Worm (Caenorhabditis elegans) whole organism, young adult: ENCODE measurements around the gene C52B9.19.

Experiments used
- B0261.1 ChIP-seq: sonication (generic microtip); optimal IDR thresholded peaks from 2 replicates; lab custom pipeline; 2016; ENCODE audit warnings: mild to moderate bottlenecking, missing genetic modification characterization, moderate library complexity, missing compliant biosample characterization
- F22D6.2 ChIP-seq: sonication (generic microtip); optimal IDR thresholded peaks from 2 replicates; lab custom pipeline; 2016; ENCODE audit warnings: mild to moderate bottlenecking, missing genetic modification characterization, missing compliant biosample characterization
- F33H1.4 ChIP-seq: fragments of 200-800 bp; sonication (Bioruptor generic); IDR thresholded peaks from 2 replicates; pipeline ENCODE4 v1.3.6; 2022; ENCODE audit warnings: missing genetic modification reagents, missing genetic modification characterization, missing compliant biosample characterization
- F39B2.1 ChIP-seq: fragments of 200-800 bp; sonication (Bioruptor generic); IDR thresholded peaks from 2 replicates; pipeline ENCODE4 v1.3.6; 2022; ENCODE audit warnings: missing genetic modification reagents, missing genetic modification characterization, missing compliant biosample characterization
- F55B11.4 ChIP-seq: sonication (generic microtip); optimal IDR thresholded peaks from 2 replicates; lab custom pipeline; 2016; ENCODE audit warnings: missing compliant biosample characterization, missing genetic modification characterization, borderline replicate concordance; ENCODE audit not compliant: insufficient read depth
- F57C9.4 ChIP-seq: sonication (generic microtip); optimal IDR thresholded peaks from 2 replicates; lab custom pipeline; 2017; ENCODE audit warnings: mild to moderate bottlenecking, missing genetic modification characterization, missing compliant biosample characterization
- K11D2.4 ChIP-seq: fragments of 200-800 bp; sonication (Bioruptor generic); IDR thresholded peaks from 2 replicates; pipeline ENCODE4 v1.3.6; 2022; ENCODE audit warnings: missing genetic modification reagents, missing genetic modification characterization, missing compliant biosample characterization
- K12H6.12 ChIP-seq: fragments of 200-800 bp; sonication (Bioruptor generic); optimal IDR thresholded peaks from 2 replicates; lab custom pipeline; 2018; ENCODE audit warnings: mild to moderate bottlenecking, missing genetic modification characterization, missing compliant biosample characterization
- Y53F4B.3 ChIP-seq: fragments of 200-800 bp; sonication (Bioruptor generic); IDR thresholded peaks from 2 replicates; pipeline ENCODE4 v1.3.6; 2022; ENCODE audit warnings: missing genetic modification reagents, missing genetic modification characterization, missing compliant biosample characterization
- athp-1 ChIP-seq: sonication (generic microtip); optimal IDR thresholded peaks from 2 replicates; lab custom pipeline; 2017; ENCODE audit warnings: mild to moderate bottlenecking, missing genetic modification characterization, missing compliant biosample characterization
- attf-5 ChIP-seq: fragments of 200-800 bp; sonication (Bioruptor generic); optimal IDR thresholded peaks from 2 replicates; lab custom pipeline; 2018; ENCODE audit warnings: mild to moderate bottlenecking, missing genetic modification characterization, missing compliant biosample characterization
- bed-2 ChIP-seq: fragments of 200-800 bp; sonication (Bioruptor generic); IDR thresholded peaks from 2 replicates; pipeline ENCODE4 v1.3.6; 2022; ENCODE audit warnings: missing genetic modification reagents, missing genetic modification characterization, missing compliant biosample characterization
- ccch-3 ChIP-seq: fragments of 200-800 bp; sonication (Bioruptor generic); optimal IDR thresholded peaks from 2 replicates; lab custom pipeline; 2018; ENCODE audit warnings: mild to moderate bottlenecking, missing genetic modification characterization, missing compliant biosample characterization
- cebp-1 ChIP-seq, 2 experiments: fragments of 200-800 bp in 1 of 2; sonication (Bioruptor generic) in 1 of 2; sonication (generic microtip) in 1 of 2; IDR thresholded peaks in 1 of 2; optimal IDR thresholded peaks in 1 of 2; 2 replicates each; pipeline versions ENCODE4 v1.3.6 to Lab custom; 2017 to 2022; ENCODE audit warnings: missing compliant biosample characterization in 2 of 2, missing genetic modification characterization in 2 of 2, mild to moderate bottlenecking in 1 of 2, missing genetic modification reagents in 1 of 2, moderate library complexity in 1 of 2
- ceh-27 ChIP-seq: fragments of 200-800 bp; sonication (Bioruptor generic); optimal IDR thresholded peaks from 2 replicates; lab custom pipeline; 2018; ENCODE audit warnings: mild to moderate bottlenecking, missing genetic modification characterization, moderate library complexity, missing compliant biosample characterization
- ceh-79 ChIP-seq: sonication (generic microtip); optimal IDR thresholded peaks from 2 replicates; lab custom pipeline; 2017; ENCODE audit warnings: mild to moderate bottlenecking, missing genetic modification characterization, missing compliant biosample characterization
- dox-1 ChIP-seq: fragments of 200-800 bp; sonication (Bioruptor generic); IDR thresholded peaks from 2 replicates; pipeline ENCODE4 v1.3.6; 2022; ENCODE audit warnings: missing genetic modification reagents, missing genetic modification characterization, missing compliant biosample characterization
- egrh-3 ChIP-seq: fragments of 200-800 bp; sonication (Bioruptor generic); IDR thresholded peaks from 2 replicates; pipeline ENCODE4 v1.3.6; 2022; ENCODE audit warnings: missing genetic modification reagents, missing genetic modification characterization, missing compliant biosample characterization
- ets-4 ChIP-seq: fragments of 200-800 bp; sonication (Bioruptor generic); optimal IDR thresholded peaks from 2 replicates; lab custom pipeline; 2018; ENCODE audit warnings: mild to moderate bottlenecking, missing genetic modification characterization, missing compliant biosample characterization
- him-1 ChIP-seq: sonication (generic microtip); optimal IDR thresholded peaks from 2 replicates; lab custom pipeline; 2016; ENCODE audit warnings: missing genotype, missing genetic modification reagents, missing genetic modification characterization, missing compliant biosample characterization
- hlh-26 ChIP-seq: fragments of 200-800 bp; sonication (Bioruptor generic); conservative IDR thresholded peaks from 2 replicates; pipeline ENCODE4 v1.3.6; 2022; ENCODE audit warnings: missing genetic modification reagents, missing genetic modification characterization, missing compliant biosample characterization
- hmg-1.2 ChIP-seq: fragments of 200-800 bp; sonication (Bioruptor generic); IDR thresholded peaks from 2 replicates; pipeline ENCODE4 v1.3.6; 2022; ENCODE audit warnings: missing genetic modification reagents, missing genetic modification characterization, missing compliant biosample characterization
- lag-1 ChIP-seq: fragments of 200-800 bp; sonication (Bioruptor generic); IDR thresholded peaks from 2 replicates; pipeline ENCODE4 v1.3.6; 2022; ENCODE audit warnings: missing genetic modification reagents, missing genetic modification characterization, missing compliant biosample characterization
- let-526 ChIP-seq: fragments of 200-800 bp; sonication (Bioruptor generic); IDR thresholded peaks from 2 replicates; pipeline ENCODE4 v1.3.6; 2022; ENCODE audit warnings: missing genetic modification reagents, missing genetic modification characterization, missing compliant biosample characterization
- lin-40 ChIP-seq: sonication (generic microtip); optimal IDR thresholded peaks from 2 replicates; lab custom pipeline; 2016; ENCODE audit warnings: missing genetic modification characterization, mild to moderate bottlenecking, missing compliant biosample characterization, missing genotype, missing genetic modification reagents
- mel-28 ChIP-seq: sonication (generic microtip); optimal IDR thresholded peaks from 2 replicates; lab custom pipeline; 2016; ENCODE audit warnings: borderline replicate concordance, mild to moderate bottlenecking, missing genetic modification characterization, missing compliant biosample characterization
- mxl-1 ChIP-seq: sonication (generic microtip); optimal IDR thresholded peaks from 2 replicates; lab custom pipeline; 2016; ENCODE audit warnings: missing genetic modification characterization, missing compliant biosample characterization
- nfyb-1 ChIP-seq: fragments of 200-800 bp; sonication (Bioruptor generic); IDR thresholded peaks from 2 replicates; pipeline ENCODE4 v1.3.6; 2022; ENCODE audit warnings: missing genetic modification reagents, missing genetic modification characterization, missing compliant biosample characterization
- nhr-80 ChIP-seq: sonication (generic microtip); optimal IDR thresholded peaks from 2 replicates; lab custom pipeline; 2016; ENCODE audit warnings: missing genetic modification characterization, missing compliant biosample characterization
- nhr-90 ChIP-seq: sonication (generic microtip); optimal IDR thresholded peaks from 2 replicates; lab custom pipeline; 2016; ENCODE audit warnings: missing genotype, mild to moderate bottlenecking, missing genetic modification characterization, missing compliant biosample characterization
- pha-4 ChIP-seq: fragments of 150-350 bp; sonication (generic microtip); optimal IDR thresholded peaks from 2 replicates; lab custom pipeline; 2014; ENCODE audit warnings: missing biosample characterization, missing genetic modification reagents, missing genetic modification characterization
- rec-8 ChIP-seq, 2 experiments: sonication (generic microtip); optimal IDR thresholded peaks; 2 replicates each; lab custom pipeline; 2016; ENCODE audit warnings: mild to moderate bottlenecking in 2 of 2, missing genetic modification characterization in 2 of 2, missing genetic modification reagents in 2 of 2, missing genotype in 2 of 2, missing biosample characterization in 1 of 2, missing compliant biosample characterization in 1 of 2, moderate library complexity in 1 of 2
- snpc-1.3 ChIP-seq: sonication (generic microtip); optimal IDR thresholded peaks from 2 replicates; lab custom pipeline; 2017; ENCODE audit warnings: missing genetic modification characterization, mild to moderate bottlenecking, missing compliant biosample characterization, antibody characterized with exemption, moderate library complexity, missing genotype, missing genetic modification reagents; ENCODE audit not compliant: insufficient read depth
- tbx-9 ChIP-seq: sonication (generic microtip); optimal IDR thresholded peaks from 2 replicates; lab custom pipeline; 2016; ENCODE audit warnings: borderline replicate concordance, missing genetic modification characterization, inconsistent platforms, missing compliant biosample characterization
- tlf-1 ChIP-seq: fragments of 200-800 bp; sonication (Bioruptor generic); optimal IDR thresholded peaks from 2 replicates; lab custom pipeline; 2018; ENCODE audit warnings: mild to moderate bottlenecking, missing genetic modification characterization, missing compliant biosample characterization
- zfh-2 ChIP-seq: fragments of 200-800 bp; sonication (Bioruptor generic); conservative IDR thresholded peaks from 2 replicates; pipeline ENCODE4 v1.3.6; 2022; ENCODE audit warnings: missing genetic modification reagents, missing genetic modification characterization, missing compliant biosample characterization
- ztf-3 ChIP-seq: fragments of 200-800 bp; sonication (Bioruptor generic); optimal IDR thresholded peaks from 2 replicates; lab custom pipeline; 2018; ENCODE audit warnings: mild to moderate bottlenecking, missing genetic modification characterization, missing compliant biosample characterization
- ztf-6 ChIP-seq: fragments of 200-800 bp; sonication (Bioruptor generic); IDR thresholded peaks from 2 replicates; pipeline ENCODE4 v1.3.6; 2022; ENCODE audit warnings: missing genetic modification reagents, missing genetic modification characterization, missing compliant biosample characterization

Gene C52B9.19

DNA sequence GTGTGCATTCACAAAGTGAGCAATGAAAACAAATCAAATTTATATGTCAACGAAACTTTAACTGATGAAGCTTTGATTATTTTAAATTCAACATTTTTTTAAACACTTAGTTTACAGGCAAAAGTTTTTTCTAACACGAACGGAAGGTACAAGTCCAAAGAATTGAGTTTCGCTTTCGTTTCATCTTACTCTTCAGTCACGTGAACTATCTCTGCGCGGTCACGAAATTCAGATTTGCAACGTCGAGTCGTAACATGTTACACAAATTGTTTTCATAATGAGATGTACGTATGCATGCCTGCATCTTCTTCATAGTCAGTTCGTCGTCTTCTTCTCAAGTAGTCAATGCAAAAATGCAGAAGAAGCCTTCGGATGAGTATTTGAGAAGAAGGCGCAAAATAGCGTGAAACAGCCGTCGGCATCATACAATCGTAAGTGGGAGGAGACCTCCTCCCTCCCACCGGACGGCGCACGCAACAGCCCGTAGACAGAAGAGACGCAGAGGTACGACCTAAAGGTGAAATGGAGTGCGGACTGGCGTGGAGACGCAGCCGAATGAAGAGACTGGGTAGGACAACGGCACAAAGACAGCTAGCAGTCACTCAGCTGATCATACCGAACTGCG lies 17.0 kb upstream of the C52B9.19 start, which contains the start of gene coel-1:
Gene coel-1, plus strand, starts transcription at position 381 of the 625 bp plus-strand sequence.
- TF ChIP-seq mel-28 (no peak), nhr-90 (tag; lab: Kevin White, UChicago) (peak; percentile 3), attf-5 (peak; percentile 16), mxl-1 (tag; lab: Kevin White, UChicago) (no peak), bed-2 (GFP tag; lab: Robert Waterston, UW) (0 out of 2 replicates have a peak, but pooled peaks have one; percentile 26), F22D6.2 (tag; lab: Kevin White, UChicago) (peak; percentile 3), nhr-80 (tag; lab: Kevin White, UChicago) (peak; percentile 52), egrh-3 (GFP tag; lab: Robert Waterston, UW) (peak; percentile 77), zfh-2 (GFP tag; lab: Robert Waterston, UW) (peak; percentile 89), athp-1 (no peak), F39B2.1 (GFP tag; lab: Robert Waterston, UW) (no peak), K11D2.4 (GFP tag; lab: Robert Waterston, UW) (peak; percentile 50; the same call in 1 of the 2 replicates), snpc-1.3 (tag; lab: Kevin White, UChicago) (no peak), hmg-1.2 (GFP tag; lab: Robert Waterston, UW) (peak; percentile 64; the same call in 1 of the 2 replicates), ceh-27 (GFP tag; lab: Kevin White, UChicago) (peak; percentile 52), lin-40 (tag; lab: Kevin White, UChicago) (peak; percentile 35), K12H6.12 (tag; lab: Kevin White, UChicago) (no peak), ccch-3 (GFP tag; lab: Kevin White, UChicago) (no peak), cebp-1 (GFP tag; IDR thresholded peaks at IDR 0.05; lab: Robert Waterston, UW) (no peak), cebp-1 (tag; optimal IDR thresholded peaks at IDR 0.05; lab: Kevin White, UChicago) (peak; percentile 60), ceh-79 (tag; lab: Kevin White, UChicago) (no peak)

DNA sequence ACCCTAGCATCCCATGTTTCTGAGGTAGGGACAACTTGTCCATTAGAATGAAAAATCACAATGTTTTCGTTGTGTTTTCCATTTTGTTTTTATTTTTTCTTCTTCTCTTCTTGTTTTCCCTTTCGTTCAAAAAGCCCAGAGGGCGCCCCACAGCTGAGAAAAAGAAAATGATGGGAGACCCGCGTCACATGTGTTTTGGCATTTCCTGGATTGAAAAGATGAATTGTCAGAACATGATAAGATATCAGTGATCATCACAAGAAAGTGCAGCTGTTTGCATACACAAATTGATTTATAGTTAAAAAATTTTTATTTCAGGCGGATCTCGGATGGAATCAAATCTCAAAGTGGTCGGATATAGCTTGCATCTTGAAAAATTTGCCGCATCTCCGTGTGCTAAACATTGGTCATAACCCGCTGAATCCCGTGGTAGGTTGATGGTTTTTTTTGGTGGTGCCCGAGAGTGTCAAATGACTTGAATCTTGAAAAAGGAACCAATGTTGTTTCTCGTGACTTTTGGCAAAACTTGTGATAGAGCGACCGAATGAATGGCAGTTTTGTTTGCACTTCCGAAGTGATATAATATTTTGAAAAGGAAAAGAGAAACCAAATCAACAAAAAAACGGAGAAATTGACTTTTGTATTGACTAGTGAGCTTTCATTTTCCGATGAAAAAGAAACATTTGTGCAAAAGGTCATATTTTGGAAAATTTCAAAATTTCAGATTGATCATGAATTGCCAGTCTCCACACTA lies 16.0 kb upstream of the C52B9.19 start:
- TF ChIP-seq cebp-1 (GFP tag; IDR thresholded peaks at IDR 0.05; lab: Robert Waterston, UW) (no peak), cebp-1 (tag; optimal IDR thresholded peaks at IDR 0.05; lab: Kevin White, UChicago) (peak; percentile 47), K11D2.4 (GFP tag; lab: Robert Waterston, UW) (0 out of 2 replicates have a peak, but pooled peaks have one; percentile 36), lag-1 (GFP tag; lab: Robert Waterston, UW) (no peak), attf-5 (peak; percentile 21), let-526 (GFP tag; lab: Robert Waterston, UW) (0 out of 2 replicates have a peak, but pooled peaks have one; percentile 29), B0261.1 (no peak), pha-4 (tag; lab: Kevin White, UChicago) (peak; percentile 17), dox-1 (GFP tag; lab: Robert Waterston, UW) (0 out of 2 replicates have a peak, but pooled peaks have one; percentile 4)

DNA sequence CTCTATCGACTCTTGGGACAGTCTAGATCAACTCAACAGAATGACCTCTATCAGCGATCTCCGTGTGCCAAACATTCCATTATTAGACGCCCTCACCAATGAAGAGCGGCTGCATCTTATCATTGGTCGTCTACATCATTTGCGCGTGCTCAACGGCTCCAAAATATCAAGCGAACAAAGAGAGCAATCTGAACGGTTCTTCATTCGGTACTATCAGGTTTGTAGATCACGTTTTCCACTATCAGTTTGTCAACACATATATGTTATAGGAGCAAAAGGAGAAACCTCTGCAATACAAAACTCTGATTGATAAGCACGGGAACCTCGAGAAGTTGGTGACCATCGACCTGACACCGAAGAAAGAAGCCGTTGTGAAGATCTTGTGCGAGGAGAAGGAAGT lies 14.0 kb upstream of the C52B9.19 start:
- TF ChIP-seq K12H6.12 (tag; lab: Kevin White, UChicago) (no peak), F57C9.4 (tag; lab: Kevin White, UChicago) (no peak), tlf-1 (GFP tag; lab: Kevin White, UChicago) (no peak), ztf-3 (GFP tag; lab: Kevin White, UChicago) (no peak), F55B11.4 (tag; lab: Kevin White, UChicago) (no peak), ztf-6 (GFP tag; lab: Robert Waterston, UW) (no peak), hlh-26 (GFP tag; lab: Robert Waterston, UW) (no peak), tbx-9 (tag; lab: Kevin White, UChicago) (no peak), ets-4 (no peak), let-526 (GFP tag; lab: Robert Waterston, UW) (no peak), pha-4 (tag; lab: Kevin White, UChicago) (no peak), him-1 (no peak), rec-8 (tag; optimal IDR thresholded peaks at IDR 0.05; lab: Kevin White, UChicago) (no peak), nfyb-1 (no peak), nhr-80 (tag; lab: Kevin White, UChicago) (no peak), Y53F4B.3 (GFP tag; lab: Robert Waterston, UW) (no peak), F33H1.4 (GFP tag; lab: Robert Waterston, UW) (no peak), snpc-1.3 (tag; lab: Kevin White, UChicago) (no peak)
